Fruit fly (Drosophila melanogaster): ENCODE data around the gene Prp3.

Prp3 gene

dm6 chr3L:19913328-19913936, 3.3 kb downstream of the Prp3 start, which contains the start of gene Mtr3:
Gene Mtr3, minus strand, starts transcription at chr3L:19913715.
- no peak for TF ChIP-seq CG17801 (GFP tag; optimal IDR thresholded peaks at IDR 0.05; ENCODE audit: partially characterized antibody)

dm6 chr3L:19914833-19915232, 4.7 kb downstream of the Prp3 start, which contains the start of gene Rpn1:
Gene Rpn1, plus strand, starts transcription at chr3L:19915051.
- peak; percentile 47 for TF ChIP-seq CG17801 (GFP tag; optimal IDR thresholded peaks at IDR 0.05; ENCODE audit: partially characterized antibody)

- no peak for TF ChIP-seq CG17801 (GFP tag; optimal IDR thresholded peaks at IDR 0.05; ENCODE audit: partially characterized antibody)
Measured at dm6 chr3L:19919981-19920380, 9.9 kb downstream of the Prp3 start.

dm6 chr3L:19922833-19923745, 13.0 kb downstream of the Prp3 start, which contains the start of gene Pfdn6:
Gene Pfdn6, plus strand, starts transcription at chr3L:19923671.
- TF ChIP-seq CG17801 (GFP tag; optimal IDR thresholded peaks at IDR 0.05; ENCODE audit: partially characterized antibody) = peak; percentile 82

dm6 chr3L:19924771-19925304, 14.7 kb downstream of the Prp3 start, which contains the start of gene Grasp65:
Gene Grasp65, plus strand, starts transcription at chr3L:19924943.
- peak; percentile 52 for TF ChIP-seq CG17801 (GFP tag; optimal IDR thresholded peaks at IDR 0.05; ENCODE audit: partially characterized antibody)

dm6 chr3L:19928435-19929011, 18.4 kb downstream of the Prp3 start, which contains the start of the genes CG8004 and RhoGDI:
Gene CG8004, minus strand, starts transcription at chr3L:19928508.
Gene RhoGDI, plus strand, starts transcription at chr3L:19928743.
- no peak for TF ChIP-seq CG17801 (GFP tag; optimal IDR thresholded peaks at IDR 0.05; ENCODE audit: partially characterized antibody)

- no peak for TF ChIP-seq CG17801 (GFP tag; optimal IDR thresholded peaks at IDR 0.05; ENCODE audit: partially characterized antibody)
Measured at dm6 chr3L:19929051-19929718, 19.1 kb downstream of the Prp3 start.

dm6 chr3L:19929719-19930334, 19.7 kb downstream of the Prp3 start:
- no peak for TF ChIP-seq CG17801 (GFP tag; optimal IDR thresholded peaks at IDR 0.05; ENCODE audit: partially characterized antibody)

dm6 chr3L:19931391-19931790, 21.3 kb downstream of the Prp3 start, which contains the start of gene CG46462:
Gene CG46462, plus strand, starts transcription at chr3L:19931691.
- no peak for TF ChIP-seq CG17801 (GFP tag; optimal IDR thresholded peaks at IDR 0.05; ENCODE audit: partially characterized antibody)

- peak; percentile 54 for TF ChIP-seq CG17801 (GFP tag; optimal IDR thresholded peaks at IDR 0.05; ENCODE audit: partially characterized antibody)
Measured at dm6 chr3L:19932917-19933316, 22.8 kb downstream of the Prp3 start.

- TF ChIP-seq CG17801 (GFP tag; optimal IDR thresholded peaks at IDR 0.05; ENCODE audit: partially characterized antibody) = peak; percentile 6
Measured at dm6 chr3L:19939024-19939423, 28.9 kb downstream of the Prp3 start, which contains the start of gene Ac76E. Gene Ac76E, plus strand, starts transcription at chr3L:19939287.

- TF ChIP-seq CG17801 (GFP tag; optimal IDR thresholded peaks at IDR 0.05; ENCODE audit: partially characterized antibody) = no peak
Measured at dm6 chr3L:19940349-19940748, 30.2 kb downstream of the Prp3 start.

dm6 chr3L:19941162-19941561, 31.1 kb downstream of the Prp3 start:
- no peak for TF ChIP-seq CG17801 (GFP tag; optimal IDR thresholded peaks at IDR 0.05; ENCODE audit: partially characterized antibody)

dm6 chr3L:19945469-19945868, 35.4 kb downstream of the Prp3 start:
- no peak for TF ChIP-seq CG17801 (GFP tag; optimal IDR thresholded peaks at IDR 0.05; ENCODE audit: partially characterized antibody)

Data from ovary, adult (tissue).